Worm (Caenorhabditis elegans) whole organism, L4 larva: Measurements from ENCODE around the gene srg-62.

ENCODE experiments used
- D1046.2 ChIP-seq: fragments of 200-800 bp; sonication (Bioruptor generic); IDR thresholded peaks from 2 replicates; pipeline ENCODE4 v1.3.6; 2022; ENCODE audit warnings: missing genetic modification characterization, missing compliant biosample characterization
- F10B5.3 ChIP-seq: sonication (generic microtip); optimal IDR thresholded peaks from 2 replicates; lab custom pipeline; 2016; ENCODE audit warnings: mild to moderate bottlenecking, missing genetic modification characterization, missing compliant biosample characterization
- F26F4.8 ChIP-seq: fragments of 200-800 bp; sonication (Bioruptor generic); conservative IDR thresholded peaks from 2 replicates; pipeline ENCODE4 v1.3.6; 2022; ENCODE audit warnings: missing genetic modification characterization, missing compliant biosample characterization
- F44E2.7 ChIP-seq: fragments of 200-800 bp; sonication (Bioruptor generic); IDR thresholded peaks from 2 replicates; pipeline ENCODE4 v2.1.2; 2022; ENCODE audit warnings: missing genetic modification characterization, missing compliant biosample characterization
- R02D3.7 ChIP-seq: fragments of 150-350 bp; sonication (generic microtip); optimal IDR thresholded peaks from 3 replicates; lab custom pipeline; 2014; ENCODE audit warnings: missing biosample characterization, missing genetic modification characterization
- T20F7.1 ChIP-seq: fragments of 200-800 bp; sonication (Bioruptor generic); optimal IDR thresholded peaks from 2 replicates; lab custom pipeline; 2018; ENCODE audit warnings: mild to moderate bottlenecking, missing genetic modification characterization, missing compliant biosample characterization
- T26A8.4 ChIP-seq: fragments of 200-800 bp; sonication (Bioruptor generic); IDR thresholded peaks from 2 replicates; pipeline ENCODE4 v1.3.6; 2022; ENCODE audit warnings: missing genetic modification characterization, missing compliant biosample characterization
- Y48G9A.11 ChIP-seq: fragments of 200-800 bp; sonication (Bioruptor generic); IDR thresholded peaks from 2 replicates; pipeline ENCODE4 v1.3.6; 2022; ENCODE audit warnings: missing genetic modification reagents, missing genetic modification characterization, missing compliant biosample characterization
- Y5F2A.4 ChIP-seq: fragments of 200-800 bp; sonication (Bioruptor generic); optimal IDR thresholded peaks from 2 replicates; lab custom pipeline; 2018; ENCODE audit warnings: mild to moderate bottlenecking, missing genetic modification characterization, missing compliant biosample characterization
- ZK546.5 ChIP-seq, 2 experiments: sonication (generic microtip); optimal IDR thresholded peaks; 2 replicates each; lab custom pipeline; 2017; ENCODE audit warnings: missing biosample characterization in 2 of 2, missing genetic modification characterization in 2 of 2
- aha-1 ChIP-seq: fragments of 150-350 bp; peaks from one replicate; lab custom pipeline; 2014; ENCODE audit warnings: missing biosample characterization, missing genetic modification characterization
- arid-1 ChIP-seq: fragments of 200-800 bp; sonication (Bioruptor generic); conservative IDR thresholded peaks from 2 replicates; pipeline ENCODE4 v1.3.6; 2022; ENCODE audit warnings: missing genetic modification reagents, missing genetic modification characterization, missing compliant biosample characterization
- ceh-20 ChIP-seq: fragments of 200-800 bp; sonication (Bioruptor generic); IDR thresholded peaks from 2 replicates; pipeline ENCODE4 v1.3.6; 2022; ENCODE audit warnings: missing genetic modification reagents, missing genetic modification characterization, missing compliant biosample characterization
- ceh-28 ChIP-seq: fragments of 150-350 bp; optimal IDR thresholded peaks from 2 replicates; lab custom pipeline; 2014; ENCODE audit warnings: missing biosample characterization, missing genetic modification reagents, missing genetic modification characterization
- cey-2 ChIP-seq: sonication (generic microtip); optimal IDR thresholded peaks from 3 replicates; lab custom pipeline; 2017; ENCODE audit warnings: missing genetic modification characterization, mild to moderate bottlenecking, missing compliant biosample characterization, antibody characterized with exemption, borderline replicate concordance; ENCODE audit not compliant: insufficient read depth
- ctbp-1 ChIP-seq: fragments of 200-800 bp; sonication (Bioruptor generic); IDR thresholded peaks from 2 replicates; pipeline ENCODE4 v1.3.6; 2022; ENCODE audit warnings: missing genetic modification reagents, missing genetic modification characterization, missing compliant biosample characterization
- daf-16 ChIP-seq, 3 experiments: sonication (generic microtip); optimal IDR thresholded peaks; 2 replicates each; lab custom pipeline; 2016 to 2017; ENCODE audit warnings: missing genetic modification characterization in 3 of 3, missing genetic modification reagents in 3 of 3, mild to moderate bottlenecking in 2 of 3, missing compliant biosample characterization in 2 of 3, missing biosample characterization in 1 of 3, moderate library complexity in 1 of 3
- dmd-6 ChIP-seq: fragments of 200-800 bp; sonication (Bioruptor generic); IDR thresholded peaks from 2 replicates; pipeline ENCODE4 v1.3.6; 2022; ENCODE audit warnings: missing genetic modification reagents, missing genetic modification characterization, missing compliant biosample characterization
- dpl-1 ChIP-seq: fragments of 150-350 bp; optimal IDR thresholded peaks from 2 replicates; lab custom pipeline; 2014; ENCODE audit warnings: missing biosample characterization, missing genetic modification reagents, missing genetic modification characterization
- egl-27 ChIP-seq: sonication (generic microtip); optimal IDR thresholded peaks from 3 replicates; lab custom pipeline; 2017; ENCODE audit warnings: missing biosample characterization, missing genetic modification reagents, missing genetic modification characterization
- gei-8 ChIP-seq: fragments of 200-800 bp; sonication (Bioruptor generic); optimal IDR thresholded peaks from 2 replicates; lab custom pipeline; 2018; ENCODE audit warnings: mild to moderate bottlenecking, missing genetic modification characterization, missing compliant biosample characterization
- lim-7 ChIP-seq: fragments of 200-800 bp; sonication (Bioruptor generic); IDR thresholded peaks from 2 replicates; pipeline ENCODE4 v1.3.6; 2022; ENCODE audit warnings: missing genetic modification characterization, missing compliant biosample characterization
- lin-1 ChIP-seq: fragments of 200-800 bp; sonication (Bioruptor generic); IDR thresholded peaks from 2 replicates; pipeline ENCODE4 v1.3.6; 2022; ENCODE audit warnings: missing genetic modification reagents, missing genetic modification characterization, missing compliant biosample characterization
- lin-15B ChIP-seq: fragments of 150-350 bp; sonication (generic microtip); optimal IDR thresholded peaks from 3 replicates; lab custom pipeline; 2014; ENCODE audit warnings: missing biosample characterization, missing genetic modification characterization
- lin-38 ChIP-seq: fragments of 200-800 bp; sonication (Bioruptor generic); IDR thresholded peaks from 2 replicates; pipeline ENCODE4 v1.3.6; 2022; ENCODE audit warnings: missing genetic modification reagents, missing genetic modification characterization, missing compliant biosample characterization
- lsy-2 ChIP-seq, 2 experiments: fragments of 150-350 bp in 1 of 2; sonication (generic microtip) in 1 of 2; optimal IDR thresholded peaks; 2 replicates each; lab custom pipeline; 2014 to 2017; ENCODE audit warnings: missing biosample characterization in 2 of 2, missing genetic modification characterization in 2 of 2
- mdt-29 ChIP-seq: fragments of 200-800 bp; sonication (Bioruptor generic); IDR thresholded peaks from 2 replicates; pipeline ENCODE4 v1.3.6; 2022; ENCODE audit warnings: missing genetic modification reagents, missing genetic modification characterization, missing compliant biosample characterization
- mep-1 ChIP-seq: fragments of 150-350 bp; sonication (generic microtip); optimal IDR thresholded peaks from 3 replicates; lab custom pipeline; 2014; ENCODE audit warnings: missing biosample characterization, missing genetic modification characterization
- mes-2 ChIP-seq: sonication (generic microtip); optimal IDR thresholded peaks from 2 replicates; lab custom pipeline; 2016; ENCODE audit warnings: missing genotype, mild to moderate bottlenecking, missing genetic modification characterization, missing compliant biosample characterization; ENCODE audit not compliant: poor library complexity, severe bottlenecking
- nhr-6 ChIP-seq: fragments of 150-350 bp; optimal IDR thresholded peaks from 2 replicates; lab custom pipeline; 2014; ENCODE audit warnings: missing biosample characterization, missing genetic modification characterization
- nhr-76 ChIP-seq: fragments of 150-350 bp; optimal IDR thresholded peaks from 2 replicates; lab custom pipeline; 2014; ENCODE audit warnings: missing biosample characterization, missing genetic modification characterization
- pha-4 ChIP-seq, 2 experiments: fragments of 150-350 bp in 1 of 2; fragments of 200-800 bp in 1 of 2; sonication (Bioruptor generic) in 1 of 2; IDR thresholded peaks in 1 of 2; optimal IDR thresholded peaks in 1 of 2; 2 replicates each; pipeline versions ENCODE4 v1.3.6 to Lab custom; 2014 to 2022; ENCODE audit warnings: missing genetic modification characterization in 2 of 2, missing genetic modification reagents in 2 of 2, missing biosample characterization in 1 of 2, missing compliant biosample characterization in 1 of 2
- set-16 ChIP-seq: fragments of 200-800 bp; sonication (Bioruptor generic); IDR thresholded peaks from 2 replicates; pipeline ENCODE4 v1.3.6; 2022; ENCODE audit warnings: missing genetic modification reagents, missing genetic modification characterization, missing compliant biosample characterization
- skn-1 ChIP-seq: fragments of 150-350 bp; optimal IDR thresholded peaks from 2 replicates; lab custom pipeline; 2014; ENCODE audit warnings: missing biosample characterization, missing genetic modification characterization
- snpc-4 ChIP-seq: fragments of 150-350 bp; optimal IDR thresholded peaks from 2 replicates; lab custom pipeline; 2014; ENCODE audit warnings: missing biosample characterization, missing genetic modification characterization
- spr-1 ChIP-seq: sonication (generic microtip); optimal IDR thresholded peaks from 2 replicates; lab custom pipeline; 2016; ENCODE audit warnings: mild to moderate bottlenecking, missing genetic modification characterization, missing compliant biosample characterization
- spr-3 ChIP-seq: fragments of 200-800 bp; sonication (Bioruptor generic); optimal IDR thresholded peaks from 2 replicates; lab custom pipeline; 2018; ENCODE audit warnings: mild to moderate bottlenecking, missing genetic modification characterization, missing compliant biosample characterization
- unc-130 ChIP-seq: sonication (generic microtip); optimal IDR thresholded peaks from 2 replicates; lab custom pipeline; 2016; ENCODE audit warnings: missing genetic modification reagents, missing genetic modification characterization, missing compliant biosample characterization
- unc-62 ChIP-seq, 3 experiments: fragments of 150-350 bp in 1 of 3; sonication (generic microtip); optimal IDR thresholded peaks in 2 of 3; peaks in 1 of 3; 1 replicate in 1 of 3; 2 replicates in 2 of 3; lab custom pipeline; 2014 to 2017; ENCODE audit warnings: missing biosample characterization in 3 of 3, missing genetic modification characterization in 3 of 3, missing genetic modification reagents in 3 of 3, missing genotype in 1 of 3
- zfp-3 ChIP-seq: fragments of 200-800 bp; sonication (Bioruptor generic); conservative IDR thresholded peaks from 2 replicates; pipeline ENCODE4 v1.3.6; 2022; ENCODE audit warnings: missing genetic modification reagents, missing genetic modification characterization, missing compliant biosample characterization
- zip-11 ChIP-seq: fragments of 200-800 bp; sonication (Bioruptor generic); IDR thresholded peaks from 2 replicates; pipeline ENCODE4 v1.3.6; 2022; ENCODE audit warnings: missing genetic modification characterization, missing compliant biosample characterization
- ztf-7 ChIP-seq: fragments of 150-350 bp; optimal IDR thresholded peaks from 2 replicates; lab custom pipeline; 2014; ENCODE audit warnings: missing biosample characterization, missing genetic modification characterization

Gene srg-62

ce11 chrV:2703299-2703698 is 38.9 kb downstream of the srg-62 start (continued):
- TF ChIP-seq T20F7.1 (GFP tag; lab: Kevin White, UChicago) (no peak), set-16 (GFP tag; lab: Robert Waterston, UW) (peak; percentile 84), F10B5.3 (tag; lab: Kevin White, UChicago) (no peak), ZK546.5 (tag; optimal IDR thresholded peaks at IDR 0.05; lab: Kevin White, UChicago) (no peak), pha-4 (GFP tag; IDR thresholded peaks at IDR 0.05; lab: Robert Waterston, UW) (no peak), pha-4 (tag; optimal IDR thresholded peaks at IDR 0.05; lab: Kevin White, UChicago) (no peak), spr-3 (GFP tag; lab: Kevin White, UChicago) (no peak), egl-27 (tag; lab: Kevin White, UChicago) (no peak), dmd-6 (GFP tag; lab: Robert Waterston, UW) (no peak), Y5F2A.4 (no peak), mes-2 (tag; lab: Kevin White, UChicago) (no peak), lim-7 (GFP tag; lab: Robert Waterston, UW) (no peak), R02D3.7 (tag; lab: Kevin White, UChicago) (no peak), cey-2 (no peak), gei-8 (GFP tag; lab: Kevin White, UChicago) (no peak), aha-1 (tag; lab: Kevin White, UChicago) (peak; percentile 90), ceh-28 (tag; lab: Kevin White, UChicago) (no peak), snpc-4 (no peak), nhr-76 (tag; lab: Kevin White, UChicago) (no peak), F44E2.7 (GFP tag; lab: Robert Waterston, UW) (0 out of 2 replicates have a peak, but pooled peaks have one; percentile 13), daf-16 (GFP tag; optimal IDR thresholded peaks at IDR 0.05; lab: Kevin White, UChicago) (no peak), daf-16 (tag; optimal IDR thresholded peaks at IDR 0.05; lab: Kevin White, UChicago) (no peak), unc-130 (no peak), nhr-6 (tag; lab: Kevin White, UChicago) (no peak)

ce11 chrV:2702883-2703282 is 39.3 kb downstream of the srg-62 start:
- no peak for TF ChIP-seq zip-11 (GFP tag; lab: Robert Waterston, UW)
- peak in 1 of 2 experiments; percentile 88 for TF ChIP-seq unc-62 (GFP tag; optimal IDR thresholded peaks at IDR 0.05 in 1 of 2; lab: Kevin White, UChicago)
- no peak for TF ChIP-seq unc-62 (tag; optimal IDR thresholded peaks at IDR 0.05; lab: Kevin White, UChicago)
- 0 out of 2 replicates have a peak, but pooled peaks have one; percentile 9 for TF ChIP-seq mdt-29 (GFP tag; lab: Robert Waterston, UW)
- TF ChIP-seq ceh-20 = no peak
- no peak for TF ChIP-seq D1046.2
- peak; percentile 82 for TF ChIP-seq set-16 (GFP tag; lab: Robert Waterston, UW)
- no peak for TF ChIP-seq T26A8.4 (GFP tag; lab: Robert Waterston, UW)
- TF ChIP-seq spr-1 (tag; lab: Kevin White, UChicago) = no peak
- TF ChIP-seq, all 104 proteins: peak for 3

- TF ChIP-seq R02D3.7 (tag; lab: Kevin White, UChicago) = no peak
- no peak for TF ChIP-seq zfp-3
- TF ChIP-seq dmd-6 (GFP tag; lab: Robert Waterston, UW) = no peak
- 0 out of 2 replicates have a peak, but pooled peaks have one; percentile 18 for TF ChIP-seq lin-38 (GFP tag; lab: Robert Waterston, UW)
- no peak for TF ChIP-seq mep-1 (tag; lab: Kevin White, UChicago)
- 0 out of 2 replicates have a peak, but pooled peaks have one; percentile 27 for TF ChIP-seq pha-4 (GFP tag; IDR thresholded peaks at IDR 0.05; lab: Robert Waterston, UW)
- TF ChIP-seq pha-4 (tag; optimal IDR thresholded peaks at IDR 0.05; lab: Kevin White, UChicago) = no peak
- peak in 1 of 2 experiments; percentile 61 for TF ChIP-seq unc-62 (GFP tag; optimal IDR thresholded peaks at IDR 0.05 in 1 of 2; lab: Kevin White, UChicago)
- no peak for TF ChIP-seq unc-62 (tag; optimal IDR thresholded peaks at IDR 0.05; lab: Kevin White, UChicago)
- TF ChIP-seq skn-1 = no peak
- TF ChIP-seq, all 104 proteins: peak for 3
These were observed 43.4 kb downstream of the srg-62 start, which contains the start of gene nuo-5 for ce11 chrV:2698826-2699225. nuo-5 (plus strand) TSS chrV:2698972.

- TF ChIP-seq lin-38 (GFP tag; lab: Robert Waterston, UW) (peak; percentile 52), arid-1 (GFP tag; lab: Robert Waterston, UW) (0 out of 2 replicates have a peak, but pooled peaks have one; percentile 14), skn-1 (no peak), lsy-2 (tag; optimal IDR thresholded peaks at IDR 0.05; lab: Kevin White, UChicago) (peak in 1 of 2 experiments; percentile 11), F26F4.8 (GFP tag; lab: Robert Waterston, UW) (no peak), pha-4 (GFP tag; IDR thresholded peaks at IDR 0.05; lab: Robert Waterston, UW) (no peak), pha-4 (tag; optimal IDR thresholded peaks at IDR 0.05; lab: Kevin White, UChicago) (no peak), set-16 (GFP tag; lab: Robert Waterston, UW) (no peak), dpl-1 (no peak), ztf-7 (tag; lab: Kevin White, UChicago) (no peak), ctbp-1 (no peak), lin-1 (GFP tag; lab: Robert Waterston, UW) (no peak), lin-15B (tag; lab: Kevin White, UChicago) (no peak), mes-2 (tag; lab: Kevin White, UChicago) (peak; percentile 24), ceh-20 (no peak), D1046.2 (no peak), R02D3.7 (tag; lab: Kevin White, UChicago) (no peak), Y48G9A.11 (no peak)
- TF ChIP-seq, all 104 proteins: peak for 4
These were observed 44.5 kb downstream of the srg-62 start for ce11 chrV:2697693-2698092.
